Fruit fly (Drosophila melanogaster): Measurements from ENCODE around the gene hzg.
A peak's percentile ranks its signal among the peaks of the same experiment; 100 is the strongest.

The hzg gene

dm6 chr3L:15988039-15988546 lies 16.4 kb downstream of the hzg start, which contains the start of gene Hip14 (continued):
- peak; percentile 8 for TF ChIP-seq sv (GFP tag; optimal IDR thresholded peaks at IDR 0.05)
- peak; percentile 52 for TF ChIP-seq dsf (GFP tag; optimal IDR thresholded peaks at IDR 0.05; ENCODE audit: borderline replicate concordance)
- no peak for TF ChIP-seq Dif (GFP tag; optimal IDR thresholded peaks at IDR 0.05; ENCODE audit: partially characterized antibody)
- TF ChIP-seq fru (GFP tag; optimal IDR thresholded peaks at IDR 0.05), result peak; percentile 43
- TF ChIP-seq Rel (GFP tag; optimal IDR thresholded peaks at IDR 0.05), result no peak
- TF ChIP-seq Rel (tag; optimal IDR thresholded peaks at IDR 0.05), result peak; percentile 99

- TF ChIP-seq Hr83 (GFP tag; optimal IDR thresholded peaks at IDR 0.05; ENCODE audit: poor library complexity, severe bottlenecking) (no peak), sage (GFP tag; optimal IDR thresholded peaks at IDR 0.05) (no peak), HLH106 (tag; optimal IDR thresholded peaks at IDR 0.05) (no peak), CrebA (GFP tag; optimal IDR thresholded peaks at IDR 0.05; ENCODE audit: borderline replicate concordance) (no peak), tai (GFP tag; optimal IDR thresholded peaks at IDR 0.05) (no peak), usp (GFP tag; optimal IDR thresholded peaks at IDR 0.05) (no peak), br (GFP tag; optimal IDR thresholded peaks at IDR 0.05) (no peak), CG32264 (GFP tag; optimal IDR thresholded peaks at IDR 0.05) (no peak), h (GFP tag; optimal IDR thresholded peaks at IDR 0.05) (no peak), Dfd (GFP tag; optimal IDR thresholded peaks at IDR 0.05) (no peak), dmrt93B (GFP tag; optimal IDR thresholded peaks at IDR 0.05) (no peak), sv (GFP tag; optimal IDR thresholded peaks at IDR 0.05) (no peak), N (GFP tag; optimal IDR thresholded peaks at IDR 0.05) (no peak), Dif (GFP tag; optimal IDR thresholded peaks at IDR 0.05; ENCODE audit: partially characterized antibody) (no peak), dsf (GFP tag; optimal IDR thresholded peaks at IDR 0.05; ENCODE audit: borderline replicate concordance) (no peak), Mio (GFP tag; optimal IDR thresholded peaks at IDR 0.05) (no peak), brk (GFP tag; optimal IDR thresholded peaks at IDR 0.05) (no peak), Vsx2 (GFP tag; optimal IDR thresholded peaks at IDR 0.05; ENCODE audit: partially characterized antibody) (no peak)
Measured at dm6 chr3L:15987635-15988034, 16.9 kb downstream of the hzg start, which contains the start of gene PolD1. Gene PolD1, minus strand, starts transcription at chr3L:15987815.

dm6 chr3L:15982783-15983432 lies 21.6 kb downstream of the hzg start, which contains the start of the genes brm and Arl1:
Gene brm, minus strand, starts transcription at chr3L:15982869.
Gene Arl1, plus strand, starts transcription at chr3L:15983135.
- TF ChIP-seq rgr (GFP tag; optimal IDR thresholded peaks at IDR 0.05), result peak; percentile 99
- peak; percentile 86 for TF ChIP-seq GATAd (GFP tag; optimal IDR thresholded peaks at IDR 0.05)
- peak; percentile 92 for TF ChIP-seq br (GFP tag; optimal IDR thresholded peaks at IDR 0.05)
- no peak for TF ChIP-seq tai (GFP tag; optimal IDR thresholded peaks at IDR 0.05)
- TF ChIP-seq Myc (optimal IDR thresholded peaks at IDR 0.05), result no peak
- TF ChIP-seq Jra (GFP tag; optimal IDR thresholded peaks at IDR 0.05), result peak; percentile 76
- no peak for TF ChIP-seq usp (GFP tag; optimal IDR thresholded peaks at IDR 0.05)
- peak; percentile 98 for TF ChIP-seq h (GFP tag; optimal IDR thresholded peaks at IDR 0.05)
- peak; percentile 97 for TF ChIP-seq OdsH (GFP tag; optimal IDR thresholded peaks at IDR 0.05)
- no peak for TF ChIP-seq lola (GFP tag; optimal IDR thresholded peaks at IDR 0.05)
- TF ChIP-seq fru (GFP tag; optimal IDR thresholded peaks at IDR 0.05), result peak; percentile 90
- peak; percentile 97 for TF ChIP-seq sv (GFP tag; optimal IDR thresholded peaks at IDR 0.05)
- peak; percentile 100 for TF ChIP-seq HLH106 (tag; optimal IDR thresholded peaks at IDR 0.05)
- TF ChIP-seq N (GFP tag; optimal IDR thresholded peaks at IDR 0.05), result no peak
- TF ChIP-seq dmrt93B (GFP tag; optimal IDR thresholded peaks at IDR 0.05), result peak; percentile 98
- peak; percentile 75 for TF ChIP-seq Hr83 (GFP tag; optimal IDR thresholded peaks at IDR 0.05; ENCODE audit: poor library complexity, severe bottlenecking)
- no peak for TF ChIP-seq dl (GFP tag; optimal IDR thresholded peaks at IDR 0.05; ENCODE audit: insufficient read depth in 1 of 2, partially characterized antibody in 2 of 2)
- no peak for TF ChIP-seq Abd-B (GFP tag; optimal IDR thresholded peaks at IDR 0.05)
- no peak for TF ChIP-seq CrebA (GFP tag; optimal IDR thresholded peaks at IDR 0.05; ENCODE audit: borderline replicate concordance)
- TF ChIP-seq Rel (GFP tag; optimal IDR thresholded peaks at IDR 0.05), result peak; percentile 95
- peak; percentile 96 for TF ChIP-seq Rel (tag; optimal IDR thresholded peaks at IDR 0.05)
- no peak for TF ChIP-seq Vsx2 (GFP tag; optimal IDR thresholded peaks at IDR 0.05; ENCODE audit: partially characterized antibody)
- no peak for TF ChIP-seq Dif (GFP tag; optimal IDR thresholded peaks at IDR 0.05; ENCODE audit: partially characterized antibody)
- peak; percentile 87 for TF ChIP-seq CG32264 (GFP tag; optimal IDR thresholded peaks at IDR 0.05)
- no peak for TF ChIP-seq pan (optimal IDR thresholded peaks at IDR 0.05)
- TF ChIP-seq woc (GFP tag; optimal IDR thresholded peaks at IDR 0.05), result peak; percentile 92
- peak; percentile 89 for TF ChIP-seq dsf (GFP tag; optimal IDR thresholded peaks at IDR 0.05; ENCODE audit: borderline replicate concordance)
- peak; percentile 58 to 98 for TF ChIP-seq foxo (GFP tag; optimal IDR thresholded peaks at IDR 0.05)
- TF ChIP-seq Sp1 (GFP tag; optimal IDR thresholded peaks at IDR 0.05), result peak; percentile 99
- peak; percentile 81 for TF ChIP-seq Mio (GFP tag; optimal IDR thresholded peaks at IDR 0.05)
- TF ChIP-seq sage (GFP tag; optimal IDR thresholded peaks at IDR 0.05), result peak; percentile 97
- peak; percentile 26 for TF ChIP-seq jim (GFP tag; optimal IDR thresholded peaks at IDR 0.05)
- TF ChIP-seq Hnf4 (GFP tag; optimal IDR thresholded peaks at IDR 0.05), result peak; percentile 94
- TF ChIP-seq ey (GFP tag; optimal IDR thresholded peaks at IDR 0.05), result peak; percentile 94
- TF ChIP-seq Dfd (GFP tag; optimal IDR thresholded peaks at IDR 0.05), result no peak
- no peak for TF ChIP-seq Hr78 (GFP tag; optimal IDR thresholded peaks at IDR 0.05)
- peak; percentile 99 for TF ChIP-seq CG9705 (GFP tag; optimal IDR thresholded peaks at IDR 0.05)
- peak; percentile 96 for TF ChIP-seq psq (GFP tag; optimal IDR thresholded peaks at IDR 0.05)
- no peak for TF ChIP-seq brk (GFP tag; optimal IDR thresholded peaks at IDR 0.05)

Data from whole organism, wandering third instar larva.